Worm (Caenorhabditis elegans): Measurements from ENCODE around the gene K03H9.3.

DNA sequence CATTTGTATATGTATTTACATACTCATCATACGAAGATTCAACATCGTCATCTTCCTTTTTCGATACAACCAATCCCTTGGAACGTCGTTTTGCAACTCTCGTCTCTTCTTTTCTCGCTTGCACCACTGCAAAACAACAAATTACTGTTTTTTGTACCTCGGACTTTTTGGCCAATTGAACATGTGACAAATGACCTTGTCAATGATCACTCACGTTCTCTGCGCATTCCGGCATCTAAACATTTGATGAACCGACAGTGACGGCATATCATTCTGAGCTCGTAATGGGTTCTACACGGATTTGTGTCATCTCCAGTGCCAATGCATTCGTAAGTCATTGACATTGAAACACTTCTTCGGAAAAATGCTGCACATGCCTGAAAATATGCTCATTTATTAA, 25.3 kb downstream of the K03H9.3 start:
- TF ChIP-seq dao-5 (tag; optimal IDR thresholded peaks at IDR 0.05) (no peak), him-1 (tag; optimal IDR thresholded peaks at IDR 0.05) (no peak), W03F9.2 (tag; optimal IDR thresholded peaks at IDR 0.05) (no peak)
